Fruit fly (Drosophila melanogaster) whole organism, embryonic: Measurements from ENCODE around the gene Ide.

Source experiments
- Bdp1 ChIP-seq: fragments of 200-800 bp; sonication (Bioruptor generic); optimal IDR thresholded peaks from 3 replicates; lab custom pipeline; 2016; ENCODE audit warnings: missing biosample characterization, missing genetic modification characterization
- Bgb ChIP-seq: fragments of 200-800 bp; sonication (Bioruptor generic); IDR thresholded peaks from 2 replicates; pipeline ENCODE4 v1.3.6; 2022; ENCODE audit warnings: missing biosample characterization, missing genetic modification characterization; ENCODE audit not compliant: partially characterized antibody
- CG10274 ChIP-seq: fragments of 200-800 bp; sonication (Bioruptor generic); optimal IDR thresholded peaks from 3 replicates; lab custom pipeline; 2017; ENCODE audit warnings: missing biosample characterization, mild to moderate bottlenecking, missing genetic modification characterization
- CG10979 ChIP-seq: fragments of 200-800 bp; sonication (Bioruptor generic); optimal IDR thresholded peaks from 2 replicates; lab custom pipeline; 2018; ENCODE audit warnings: missing biosample characterization, mild to moderate bottlenecking, missing genetic modification characterization, moderate library complexity
- CG11093 ChIP-seq: fragments of 200-800 bp; sonication (Bioruptor generic); IDR thresholded peaks from 3 replicates; pipeline ENCODE4 v1.3.6; 2022; ENCODE audit warnings: missing biosample characterization, missing genetic modification characterization
- CG11456 ChIP-seq: fragments of 200-800 bp; sonication (Bioruptor generic); IDR thresholded peaks from 3 replicates; pipeline ENCODE4 v1.3.6; 2022; ENCODE audit warnings: missing biosample characterization, missing genetic modification characterization
- CG11723 ChIP-seq: fragments of 200-800 bp; sonication (Bioruptor generic); optimal IDR thresholded peaks from 2 replicates; lab custom pipeline; 2017; ENCODE audit warnings: missing biosample characterization, mild to moderate bottlenecking, missing genetic modification characterization
- CG12236 ChIP-seq: fragments of 200-800 bp; sonication (Bioruptor generic); optimal IDR thresholded peaks from 2 replicates; lab custom pipeline; 2016; ENCODE audit warnings: missing biosample characterization, missing genetic modification characterization
- CG14441 ChIP-seq: fragments of 200-800 bp; sonication (Bioruptor generic); IDR thresholded peaks from 2 replicates; pipeline ENCODE4 v1.3.6; 2022; ENCODE audit warnings: missing biosample characterization, missing genetic modification characterization
- CG14667 ChIP-seq: fragments of 200-800 bp; sonication (Bioruptor generic); IDR thresholded peaks from 2 replicates; pipeline ENCODE4 v1.3.6; 2022; ENCODE audit warnings: missing biosample characterization, missing genetic modification characterization
- CG14860 ChIP-seq: fragments of 200-800 bp; sonication (Bioruptor generic); IDR thresholded peaks from 3 replicates; pipeline ENCODE4 v1.3.6; 2022; ENCODE audit warnings: missing biosample characterization, missing genetic modification characterization; ENCODE audit not compliant: partially characterized antibody
- CG15073 ChIP-seq: fragments of 200-800 bp; sonication (Bioruptor generic); optimal IDR thresholded peaks from 2 replicates; lab custom pipeline; 2016; ENCODE audit warnings: missing biosample characterization, missing genetic modification characterization
- CG15479 ChIP-seq: fragments of 200-800 bp; sonication (Bioruptor generic); optimal IDR thresholded peaks from 3 replicates; lab custom pipeline; 2019; ENCODE audit warnings: missing biosample characterization, mild to moderate bottlenecking, missing genetic modification characterization, moderate library complexity
- CG15696 ChIP-seq: fragments of 200-800 bp; sonication (Bioruptor generic); optimal IDR thresholded peaks from 2 replicates; lab custom pipeline; 2019; ENCODE audit warnings: missing biosample characterization, mild to moderate bottlenecking, missing genetic modification characterization, moderate library complexity
- CG1603 ChIP-seq: fragments of 200-800 bp; sonication (Bioruptor generic); optimal IDR thresholded peaks from 2 replicates; lab custom pipeline; 2019; ENCODE audit warnings: missing biosample characterization, mild to moderate bottlenecking, missing genetic modification characterization, moderate library complexity
- CG16863 ChIP-seq: fragments of 200-800 bp; sonication (Bioruptor generic); optimal IDR thresholded peaks from 3 replicates; lab custom pipeline; 2016; ENCODE audit warnings: missing biosample characterization, missing genetic modification characterization
- CG3065 ChIP-seq: fragments of 200-800 bp; sonication (Bioruptor generic); optimal IDR thresholded peaks from 2 replicates; lab custom pipeline; 2016; ENCODE audit warnings: missing biosample characterization, missing genetic modification characterization
- CG4617 ChIP-seq: fragments of 200-800 bp; sonication (Bioruptor generic); optimal IDR thresholded peaks from 3 replicates; lab custom pipeline; 2016; ENCODE audit warnings: missing biosample characterization, missing genetic modification characterization, borderline replicate concordance
- CG6254 ChIP-seq: fragments of 200-800 bp; sonication (Bioruptor generic); optimal IDR thresholded peaks from 3 replicates; lab custom pipeline; 2017; ENCODE audit warnings: mild to moderate bottlenecking, missing biosample characterization, missing genetic modification reagents, missing genetic modification characterization
- CG6765 ChIP-seq: fragments of 200-800 bp; sonication (Bioruptor generic); optimal IDR thresholded peaks from 3 replicates; lab custom pipeline; 2017; ENCODE audit warnings: missing biosample characterization, mild to moderate bottlenecking, missing genetic modification characterization
- CG6813 ChIP-seq: fragments of 200-800 bp; sonication (Bioruptor generic); optimal IDR thresholded peaks from 2 replicates; lab custom pipeline; 2017; ENCODE audit warnings: missing biosample characterization, missing genetic modification characterization, mild to moderate bottlenecking, moderate library complexity, missing genetic modification reagents
- CG7745 ChIP-seq: fragments of 200-800 bp; sonication (Bioruptor generic); optimal IDR thresholded peaks from 2 replicates; lab custom pipeline; 2018; ENCODE audit warnings: missing biosample characterization, mild to moderate bottlenecking, missing genetic modification characterization, moderate library complexity
- CG7963 ChIP-seq: fragments of 200-800 bp; sonication (Bioruptor generic); IDR thresholded peaks from 3 replicates; pipeline ENCODE4 v1.3.6; 2022; ENCODE audit warnings: missing biosample characterization, missing genetic modification characterization; ENCODE audit not compliant: partially characterized antibody
- CkIIα-i1 ChIP-seq: fragments of 200-800 bp; sonication (Bioruptor generic); IDR thresholded peaks from 2 replicates; pipeline ENCODE4 v1.3.6; 2022; ENCODE audit warnings: missing biosample characterization, missing genetic modification characterization
- CrebB ChIP-seq: fragments of 200-800 bp; sonication (Bioruptor generic); optimal IDR thresholded peaks from 3 replicates; lab custom pipeline; 2018; ENCODE audit warnings: missing biosample characterization, mild to moderate bottlenecking, missing genetic modification characterization
- Doc2 ChIP-seq: fragments of 200-800 bp; sonication (Bioruptor generic); IDR thresholded peaks from 2 replicates; pipeline ENCODE4 v1.3.6; 2022; ENCODE audit warnings: missing biosample characterization, missing genetic modification characterization
- E2f2 ChIP-seq: fragments of 200-800 bp; sonication (Bioruptor generic); IDR thresholded peaks from 2 replicates; pipeline ENCODE4 v1.3.6; 2022; ENCODE audit warnings: missing biosample characterization, missing genetic modification characterization
- Hr39 ChIP-seq: fragments of >200 bp; optimal IDR thresholded peaks from 2 replicates; lab custom pipeline; 2017
- Hsf ChIP-seq: fragments of 200-800 bp; sonication (Bioruptor generic); optimal IDR thresholded peaks from 3 replicates; lab custom pipeline; 2016; ENCODE audit warnings: missing biosample characterization, missing genetic modification characterization
- Lhr ChIP-seq: fragments of 200-800 bp; sonication (Bioruptor generic); optimal IDR thresholded peaks from 3 replicates; lab custom pipeline; 2017; ENCODE audit warnings: mild to moderate bottlenecking, missing biosample characterization, missing genetic modification reagents, missing genetic modification characterization
- Lim3 ChIP-seq: fragments of 200-800 bp; sonication (Bioruptor generic); IDR thresholded peaks from 2 replicates; pipeline ENCODE4 v1.3.6; 2022; ENCODE audit warnings: missing biosample characterization, missing genetic modification characterization
- Oaz ChIP-seq: fragments of 200-800 bp; sonication (Bioruptor generic); IDR thresholded peaks from 2 replicates; pipeline ENCODE4 v1.3.6; 2022; ENCODE audit warnings: missing biosample characterization, missing genetic modification characterization
- Optix ChIP-seq: fragments of 200-800 bp; sonication (Bioruptor generic); IDR thresholded peaks from 3 replicates; pipeline ENCODE4 v1.3.6; 2022; ENCODE audit warnings: missing biosample characterization, missing genetic modification characterization
- Rx ChIP-seq: fragments of 200-800 bp; sonication (Bioruptor generic); IDR thresholded peaks from 2 replicates; pipeline ENCODE4 v1.3.6; 2022; ENCODE audit warnings: missing biosample characterization, missing genetic modification characterization
- Sox100B ChIP-seq: fragments of 200-800 bp; sonication (Bioruptor generic); optimal IDR thresholded peaks from 3 replicates; lab custom pipeline; 2018; ENCODE audit warnings: missing biosample characterization, mild to moderate bottlenecking, missing genetic modification characterization
- Ssrp ChIP-seq: fragments of 200-800 bp; sonication (Bioruptor generic); optimal IDR thresholded peaks from 2 replicates; lab custom pipeline; 2018; ENCODE audit warnings: missing biosample characterization, mild to moderate bottlenecking, missing genetic modification characterization, moderate library complexity
- TFAM ChIP-seq: fragments of 200-800 bp; sonication (Bioruptor generic); optimal IDR thresholded peaks from 2 replicates; lab custom pipeline; 2017; ENCODE audit warnings: missing biosample characterization, missing genetic modification characterization, inconsistent platforms
- aop ChIP-seq: fragments of 200-800 bp; sonication (Bioruptor generic); IDR thresholded peaks from 2 replicates; pipeline ENCODE4 v1.3.6; 2022; ENCODE audit warnings: missing biosample characterization, missing genetic modification characterization
- ara ChIP-seq: fragments of 200-800 bp; sonication (Bioruptor generic); IDR thresholded peaks from 2 replicates; pipeline ENCODE4 v1.3.6; 2022; ENCODE audit warnings: missing biosample characterization, missing genetic modification characterization
- bowl ChIP-seq: fragments of 200-800 bp; sonication (Bioruptor generic); IDR thresholded peaks from 2 replicates; pipeline ENCODE4 v1.3.6; 2022; ENCODE audit warnings: missing biosample characterization, missing genetic modification characterization
- ci ChIP-seq: fragments of 200-800 bp; sonication (Bioruptor generic); IDR thresholded peaks from 3 replicates; pipeline ENCODE4 v1.3.6; 2022; ENCODE audit warnings: missing biosample characterization, missing genetic modification characterization
- corto ChIP-seq: fragments of 200-800 bp; sonication (Bioruptor generic); optimal IDR thresholded peaks from 2 replicates; lab custom pipeline; 2016; ENCODE audit warnings: missing biosample characterization, mild to moderate bottlenecking, missing genetic modification characterization, moderate library complexity
- disco-r ChIP-seq: fragments of 200-800 bp; sonication (Bioruptor generic); optimal IDR thresholded peaks from 2 replicates; lab custom pipeline; 2016; ENCODE audit warnings: missing biosample characterization, missing genetic modification characterization
- dmrt99B ChIP-seq: fragments of 200-800 bp; sonication (Bioruptor generic); optimal IDR thresholded peaks from 2 replicates; lab custom pipeline; 2018; ENCODE audit warnings: missing biosample characterization, mild to moderate bottlenecking, missing genetic modification characterization, moderate library complexity
- grn ChIP-seq: fragments of 200-800 bp; sonication (Bioruptor generic); optimal IDR thresholded peaks from 3 replicates; lab custom pipeline; 2017; ENCODE audit warnings: missing biosample characterization, missing genetic modification characterization
- hbn ChIP-seq: fragments of 200-800 bp; sonication (Bioruptor generic); IDR thresholded peaks from 2 replicates; pipeline ENCODE4 v1.3.6; 2022; ENCODE audit warnings: missing biosample characterization, missing genetic modification characterization; ENCODE audit not compliant: partially characterized antibody
- nerfin-2 ChIP-seq: fragments of 200-800 bp; sonication (Bioruptor generic); IDR thresholded peaks from 2 replicates; pipeline ENCODE4 v1.3.6; 2022; ENCODE audit warnings: missing biosample characterization, missing genetic modification characterization; ENCODE audit not compliant: partially characterized antibody
- tap ChIP-seq: fragments of 200-800 bp; optimal IDR thresholded peaks from 3 replicates; lab custom pipeline; 2019; ENCODE audit warnings: missing biosample characterization, mild to moderate bottlenecking, missing genetic modification characterization, moderate library complexity
- toy ChIP-seq: fragments of 200-800 bp; sonication (Bioruptor generic); IDR thresholded peaks from 2 replicates; pipeline ENCODE4 v1.3.6; 2022; ENCODE audit warnings: missing biosample characterization, missing genetic modification characterization

Gene Ide

dm6 chr3L:20405971-20406948 lies 30.6 kb upstream of the Ide start (continued):
- TF ChIP-seq CG1603 (tag; lab: Kevin White, UChicago) (peak; percentile 9), CG3065 (GFP tag; lab: Kevin White, UChicago) (no peak), CG15696 (tag; lab: Kevin White, UChicago) (peak; percentile 11), disco-r (GFP tag; lab: Kevin White, UChicago) (no peak), ci (GFP tag; lab: Robert Waterston, UW) (peak; percentile 40; the same call in 1 of the 3 replicates), CG7745 (peak; percentile 88), CG10274 (GFP tag; lab: Kevin White, UChicago) (no peak), CG15479 (no peak), CkIIα-i1 (no peak), CG6254 (GFP tag; lab: Kevin White, UChicago) (peak; percentile 33), aop (GFP tag; lab: Robert Waterston, UW) (no peak), CG12236 (no peak), CG6765 (GFP tag; lab: Kevin White, UChicago) (peak; percentile 46), CG15073 (GFP tag; lab: Kevin White, UChicago) (no peak), bowl (GFP tag; lab: Robert Waterston, UW) (no peak), CrebB (tag; lab: Kevin White, UChicago) (peak; percentile 60), Oaz (GFP tag; lab: Robert Waterston, UW) (no peak), CG4617 (no peak), hbn (GFP tag; lab: Robert Waterston, UW) (no peak), toy (no peak), Ssrp (tag; lab: Kevin White, UChicago) (no peak), CG11093 (GFP tag; lab: Robert Waterston, UW) (no peak), Optix (no peak), Hsf (GFP tag; lab: Kevin White, UChicago) (no peak), CG11723 (GFP tag; lab: Kevin White, UChicago) (no peak), Bdp1 (GFP tag; lab: Kevin White, UChicago) (no peak), CG14441 (GFP tag; lab: Robert Waterston, UW) (no peak), Lim3 (GFP tag; lab: Robert Waterston, UW) (no peak), CG16863 (GFP tag; lab: Kevin White, UChicago) (no peak), Doc2 (GFP tag; lab: Robert Waterston, UW) (no peak), Rx (GFP tag; lab: Robert Waterston, UW) (no peak), Sox100B (GFP tag; lab: Kevin White, UChicago) (peak; percentile 29), CG10979 (no peak), CG14667 (GFP tag; lab: Robert Waterston, UW) (no peak), CG6813 (GFP tag; lab: Kevin White, UChicago) (peak; percentile 56), corto (GFP tag; lab: Kevin White, UChicago) (no peak), Bgb (GFP tag; lab: Robert Waterston, UW) (no peak), E2f2 (GFP tag; lab: Robert Waterston, UW) (peak; percentile 26; the same call in 1 of the 2 replicates), tap (tag; lab: Kevin White, UChicago) (peak; percentile 20), Lhr (no peak), grn (GFP tag; lab: Kevin White, UChicago) (peak; percentile 79), CG11456 (GFP tag; lab: Robert Waterston, UW) (no peak), nerfin-2 (GFP tag; lab: Robert Waterston, UW) (no peak), CG7963 (GFP tag; lab: Robert Waterston, UW) (no peak), Hr39 (lab: Kevin White, UChicago) (no peak), TFAM (no peak), ara (GFP tag; lab: Robert Waterston, UW) (no peak), dmrt99B (no peak), CG14860 (GFP tag; lab: Robert Waterston, UW) (no peak)
